Worm (Caenorhabditis elegans): ENCODE measurements around the gene srbc-3.

ce11 chrV:3355544-3355943 lies 47.3 kb downstream of the srbc-3 start:
- no peak for TF ChIP-seq sma-3 (GFP tag; optimal IDR thresholded peaks at IDR 0.05)
- no peak for TF ChIP-seq blmp-1 (tag; optimal IDR thresholded peaks at IDR 0.05; ENCODE audit: insufficient read depth)
- no peak for TF ChIP-seq egl-27 (tag; optimal IDR thresholded peaks at IDR 0.05)
- no peak for TF ChIP-seq crh-2 (tag; optimal IDR thresholded peaks at IDR 0.05)
- no peak for TF ChIP-seq mdl-1 (tag; optimal IDR thresholded peaks at IDR 0.05)
- TF ChIP-seq elt-1 (tag; optimal IDR thresholded peaks at IDR 0.05): peak; percentile 2
- TF ChIP-seq lin-13 (GFP tag; optimal IDR thresholded peaks at IDR 0.05): no peak
- TF ChIP-seq nhr-77 (tag; optimal IDR thresholded peaks at IDR 0.05): no peak
- TF ChIP-seq ama-1 (optimal IDR thresholded peaks at IDR 0.05): no peak
- no peak for TF ChIP-seq nhr-12 (tag; optimal IDR thresholded peaks at IDR 0.05)
